Fruit fly (Drosophila melanogaster): ENCODE data around the gene Orct2.

Gene Orct2

DNA sequence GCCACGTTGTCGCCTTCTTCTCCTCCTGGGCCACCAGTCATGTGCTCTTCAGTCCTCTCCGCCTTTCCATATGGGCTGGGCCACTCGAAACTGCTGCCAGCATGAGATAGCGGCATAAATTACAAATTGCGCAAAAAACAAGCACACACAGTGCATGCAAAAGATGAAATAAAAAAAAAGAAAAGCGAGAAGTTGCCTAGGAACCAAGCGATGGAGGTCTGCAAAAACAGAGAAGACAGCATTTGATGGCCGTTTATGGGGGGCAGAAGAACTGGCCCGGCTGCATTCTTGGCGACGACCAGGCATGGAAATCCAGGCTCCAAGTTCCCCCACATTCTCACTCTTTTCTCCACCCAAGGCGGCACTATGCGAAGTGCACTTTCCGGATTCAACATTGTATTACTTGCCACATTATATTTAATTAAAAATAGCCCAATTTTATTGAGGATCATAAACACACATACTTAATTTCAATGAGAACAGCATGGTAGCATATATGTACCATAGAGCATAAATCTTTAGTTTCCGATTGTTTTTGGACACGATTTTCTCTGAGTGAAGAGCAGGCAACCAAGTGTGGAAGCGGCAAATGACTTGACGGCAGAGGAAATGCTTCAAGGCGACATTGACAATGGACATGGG, 11.3 kb upstream of the Orct2 start:
- TF ChIP-seq noc (tag; optimal IDR thresholded peaks at IDR 0.05) = no peak

DNA sequence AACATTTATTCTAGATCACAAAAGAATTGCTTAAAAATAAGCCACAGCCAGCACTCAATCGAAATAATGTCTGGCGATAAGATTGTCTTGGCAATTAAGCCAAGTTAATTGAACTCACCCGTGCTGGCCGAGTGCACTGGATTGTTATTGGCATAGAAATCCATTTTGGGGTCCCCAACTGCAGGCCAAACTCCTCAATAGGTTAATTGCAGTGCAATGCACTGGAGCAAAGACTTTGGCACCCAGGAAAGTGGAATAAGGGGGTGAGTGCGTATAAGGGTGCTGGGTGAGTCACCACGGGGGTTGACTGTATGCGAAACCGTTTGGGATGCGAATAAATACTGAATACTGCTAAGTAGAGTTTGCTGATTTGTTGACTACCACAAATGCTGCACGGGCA, 9.9 kb upstream of the Orct2 start:
- no peak for TF ChIP-seq noc (tag; optimal IDR thresholded peaks at IDR 0.05)

DNA sequence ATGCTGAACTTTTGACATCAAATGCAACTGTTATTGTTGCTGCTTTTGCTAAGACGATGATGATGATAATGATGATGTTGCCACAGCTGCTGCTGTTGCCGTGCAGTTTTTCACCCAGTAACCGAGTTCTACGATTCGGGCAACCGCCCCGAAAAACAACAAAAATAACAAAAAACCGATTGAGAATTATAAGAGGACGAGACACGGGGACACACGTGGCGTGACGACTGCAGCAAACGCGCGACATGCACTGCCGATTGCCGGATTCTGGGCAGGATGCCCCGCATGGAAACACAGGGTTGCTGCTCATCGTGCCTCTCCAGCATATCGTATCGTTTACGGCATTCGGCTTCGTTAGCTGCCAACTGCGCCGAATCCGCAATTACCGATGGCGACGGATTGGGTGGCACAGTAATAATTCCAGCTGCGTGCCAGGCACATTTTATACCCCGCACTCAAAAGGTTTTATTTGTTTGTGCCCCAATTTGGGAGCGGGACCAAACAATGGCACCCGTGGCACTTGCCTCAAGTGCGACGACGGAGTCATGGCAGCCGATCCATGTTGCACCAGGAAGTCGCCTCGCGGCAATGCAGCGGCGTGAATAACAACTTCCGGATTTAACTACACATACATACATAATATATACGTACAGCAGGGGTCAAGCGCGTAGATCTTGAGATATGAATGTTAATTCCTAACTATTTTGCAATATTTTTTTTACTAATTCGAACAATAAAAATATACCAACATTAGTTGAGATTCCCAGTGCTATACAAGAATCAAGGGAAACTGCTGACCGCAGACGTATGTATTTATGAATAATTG, 9.0 kb upstream of the Orct2 start:
- no peak for TF ChIP-seq noc (tag; optimal IDR thresholded peaks at IDR 0.05)

DNA sequence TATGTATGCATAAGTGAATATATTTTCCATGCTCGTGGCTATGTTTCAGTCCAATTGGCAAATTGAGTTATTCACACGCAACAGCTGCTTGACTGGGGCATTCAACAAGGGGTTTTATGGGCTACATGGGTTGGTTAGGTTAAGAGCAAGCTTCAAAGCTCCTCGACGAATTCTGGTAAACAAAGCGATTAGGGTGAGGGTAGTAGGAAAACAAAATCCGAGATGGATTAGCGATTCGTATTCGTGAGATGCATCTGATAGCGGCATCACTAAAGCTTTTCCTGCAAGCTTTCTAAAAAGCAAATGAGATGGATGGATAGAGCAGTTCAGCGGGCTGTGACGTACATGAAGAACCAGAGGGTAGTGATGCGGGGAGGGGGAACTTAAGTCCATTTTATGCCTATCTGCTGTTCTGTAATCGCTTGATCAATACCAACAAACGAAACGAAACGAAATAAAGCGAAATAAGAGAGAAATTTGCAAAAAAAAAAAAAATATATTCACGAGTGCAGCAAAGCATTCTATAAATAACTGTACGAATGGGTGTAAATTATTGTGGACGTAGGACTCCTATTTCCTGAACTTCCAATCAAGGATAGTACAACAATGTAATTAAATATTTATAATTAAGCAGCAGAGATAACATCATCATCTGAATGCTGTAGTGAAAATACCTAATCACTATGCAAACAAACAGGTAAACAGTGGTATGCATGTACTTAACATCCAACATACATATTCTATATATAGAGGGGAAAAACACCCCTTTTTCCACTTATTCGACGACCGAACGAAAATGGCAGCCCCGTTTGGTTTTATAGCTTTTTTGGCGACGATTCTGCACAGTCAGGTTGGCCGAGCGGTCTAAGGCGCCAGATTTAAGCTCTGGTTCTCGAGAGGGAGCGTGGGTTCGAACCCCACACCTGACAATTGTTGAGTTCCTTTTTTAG, 8.1 kb upstream of the Orct2 start:
- TF ChIP-seq noc (tag; optimal IDR thresholded peaks at IDR 0.05) = no peak

DNA sequence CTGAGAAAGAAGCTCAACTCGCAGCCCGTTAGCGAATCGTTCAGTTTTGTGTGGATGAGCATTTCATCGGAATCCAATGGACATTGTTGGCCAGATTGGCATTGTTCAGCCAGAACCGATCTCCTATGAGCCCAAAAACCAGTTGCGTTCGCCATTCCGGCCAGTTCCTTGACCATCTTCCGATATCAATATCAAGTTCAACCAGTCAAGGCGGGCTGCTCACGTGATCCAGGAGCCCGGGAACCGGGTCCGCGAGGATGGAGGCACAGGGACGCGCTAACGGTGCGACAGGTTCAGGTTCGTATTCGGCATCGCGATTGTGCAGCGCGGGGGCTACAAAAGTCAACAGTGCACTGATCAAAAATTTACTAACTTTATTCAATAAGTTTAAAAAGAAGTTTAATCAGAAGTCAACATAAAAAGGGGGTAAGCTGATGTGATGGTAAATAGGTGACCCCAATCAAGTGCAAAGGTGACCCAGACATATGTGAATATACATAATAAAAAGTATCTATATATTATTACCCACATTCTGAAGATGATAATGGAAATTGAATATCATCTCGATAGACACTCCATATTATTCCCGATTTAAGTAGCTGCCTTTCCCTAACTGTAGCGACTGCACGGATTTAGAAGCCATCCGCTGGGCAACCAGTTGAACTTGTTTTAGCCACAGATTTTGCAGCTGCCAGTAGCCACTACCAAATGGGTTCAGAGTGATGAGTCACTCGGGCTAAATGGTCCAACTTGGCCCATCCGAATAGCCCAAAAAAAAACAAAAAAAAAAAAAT, 5.8 kb upstream of the Orct2 start:
- no peak for TF ChIP-seq noc (tag; optimal IDR thresholded peaks at IDR 0.05)

DNA sequence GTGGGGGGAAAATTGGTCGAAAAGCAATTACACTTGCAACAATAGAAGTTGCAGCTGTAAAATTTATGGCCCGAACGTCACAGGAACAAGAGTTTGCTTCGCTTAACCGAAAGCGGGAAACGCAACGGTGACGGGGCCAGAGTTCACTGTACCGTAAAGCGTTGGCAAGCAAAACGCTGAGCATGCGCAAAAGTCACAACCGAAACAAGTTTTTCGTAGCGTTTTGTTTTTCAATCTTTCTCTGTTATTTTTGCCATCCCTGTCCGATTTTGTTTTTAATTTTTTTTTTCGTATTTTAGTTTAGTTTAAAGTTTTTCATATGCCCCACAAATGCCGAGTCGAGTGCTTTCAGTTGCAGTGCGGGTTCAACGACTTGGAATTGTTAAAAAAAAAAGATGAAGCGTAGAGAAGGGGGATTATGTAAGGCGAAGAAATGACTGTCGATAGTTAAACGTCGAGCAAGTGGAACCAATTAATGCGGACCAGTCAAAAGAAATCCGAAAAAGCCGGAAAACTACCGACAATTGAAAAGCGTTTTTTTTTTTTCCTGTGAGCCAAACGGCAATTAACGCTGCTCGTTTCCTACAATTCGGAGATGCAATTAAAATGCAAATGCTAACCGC, 5.1 kb upstream of the Orct2 start:
- TF ChIP-seq noc (tag; optimal IDR thresholded peaks at IDR 0.05) = no peak

DNA sequence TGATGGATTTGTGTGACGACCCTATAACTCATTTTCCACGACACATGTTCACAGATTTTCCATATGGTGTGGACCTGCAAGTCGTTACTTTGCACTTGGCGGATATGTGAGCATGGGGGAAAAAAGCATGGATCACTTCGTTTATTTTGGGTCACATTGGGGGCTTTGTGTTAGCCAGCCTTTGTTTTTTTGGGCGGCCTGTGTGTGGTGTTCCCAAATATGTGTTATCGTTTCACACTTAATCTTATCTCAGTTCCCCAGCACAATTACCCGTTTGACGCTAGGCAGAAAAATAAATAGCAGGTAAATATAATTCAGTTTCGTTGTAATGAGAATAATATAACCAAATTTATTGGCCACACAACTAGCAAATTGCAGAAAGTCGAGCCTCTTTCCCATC, 4.5 kb upstream of the Orct2 start:
- TF ChIP-seq noc (tag; optimal IDR thresholded peaks at IDR 0.05) = peak; percentile 10

DNA sequence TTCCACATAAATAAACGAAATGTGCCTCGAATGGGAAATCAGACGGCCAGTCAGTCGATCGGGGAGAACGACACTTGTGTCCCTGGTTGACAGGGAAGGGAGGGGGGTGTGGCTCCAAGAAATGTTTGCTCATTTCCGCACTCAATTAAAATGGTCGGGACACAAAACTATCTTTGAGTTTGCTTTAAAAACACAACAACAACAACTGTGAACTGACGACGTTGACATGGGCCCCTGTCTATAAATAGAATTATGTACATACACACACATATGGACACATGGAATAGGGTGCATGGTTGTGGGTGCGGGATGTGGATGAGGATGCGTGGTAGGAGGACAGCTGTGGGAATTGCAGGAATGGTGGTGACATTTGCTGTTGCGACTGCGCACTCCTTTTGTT, 2.8 kb upstream of the Orct2 start:
- TF ChIP-seq noc (tag; optimal IDR thresholded peaks at IDR 0.05) = no peak

DNA sequence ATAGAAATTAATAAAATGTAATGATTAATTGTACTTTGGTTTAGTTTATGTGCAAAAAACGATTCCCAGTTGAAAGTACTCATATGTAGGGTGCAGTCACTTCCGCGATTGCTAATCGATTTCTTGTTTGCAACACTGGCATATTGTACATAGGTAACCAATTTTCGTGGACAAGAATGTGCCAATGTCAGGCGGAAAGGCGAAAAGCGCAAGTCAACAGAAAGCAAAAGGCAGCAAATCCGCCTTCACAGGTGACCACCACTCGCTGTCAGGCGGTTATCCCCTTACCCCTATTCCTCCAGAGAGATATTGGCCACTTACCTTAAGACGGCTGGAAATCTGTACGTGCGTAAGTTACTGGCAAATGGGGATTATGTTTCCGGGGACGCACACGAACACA, 2.3 kb upstream of the Orct2 start:
- no peak for TF ChIP-seq noc (tag; optimal IDR thresholded peaks at IDR 0.05)

DNA sequence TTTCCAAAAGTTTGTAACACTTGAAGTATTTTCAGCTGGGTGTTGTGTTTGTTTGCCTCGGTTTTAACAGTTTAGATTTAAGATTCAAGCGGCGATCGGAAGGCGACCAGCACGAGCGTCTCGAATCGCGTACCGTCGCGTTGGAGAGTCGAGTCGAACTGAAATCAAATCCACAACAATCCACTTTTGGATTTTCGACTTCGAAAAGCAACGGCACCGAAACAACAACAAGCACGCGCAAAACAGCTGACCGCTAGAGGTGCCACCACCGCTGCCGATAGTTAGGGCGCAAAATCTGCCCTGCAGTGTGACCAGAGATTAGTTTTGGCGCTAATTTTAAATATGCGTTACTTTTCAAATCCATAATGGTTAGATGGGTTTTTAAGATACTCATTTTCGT, 1.8 kb upstream of the Orct2 start, which contains the start of gene jar:
Gene jar, minus strand, starts transcription at position 163 of the 400 bp plus-strand sequence.
- peak; percentile 39 for TF ChIP-seq noc (tag; optimal IDR thresholded peaks at IDR 0.05)

DNA sequence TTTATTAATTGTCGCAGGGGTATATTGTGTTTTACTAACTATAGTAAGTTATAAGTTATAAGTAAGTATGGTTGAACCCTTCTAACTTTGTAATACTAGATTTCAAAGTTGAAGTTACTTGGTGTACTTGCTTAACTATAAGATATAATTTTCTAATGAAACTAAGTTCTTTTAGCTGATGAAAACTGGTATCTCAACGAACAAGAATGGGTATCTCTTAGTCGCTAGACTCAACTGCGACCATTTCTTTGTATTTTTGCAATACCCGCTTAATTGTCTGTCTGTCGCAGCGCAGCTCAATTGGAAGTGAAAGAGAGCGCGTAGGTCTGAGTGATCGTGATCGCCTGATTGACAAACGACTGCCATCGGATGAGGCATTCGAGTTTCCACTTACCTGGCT, 597 bp upstream of the Orct2 start:
- TF ChIP-seq noc (tag; optimal IDR thresholded peaks at IDR 0.05) = no peak

DNA sequence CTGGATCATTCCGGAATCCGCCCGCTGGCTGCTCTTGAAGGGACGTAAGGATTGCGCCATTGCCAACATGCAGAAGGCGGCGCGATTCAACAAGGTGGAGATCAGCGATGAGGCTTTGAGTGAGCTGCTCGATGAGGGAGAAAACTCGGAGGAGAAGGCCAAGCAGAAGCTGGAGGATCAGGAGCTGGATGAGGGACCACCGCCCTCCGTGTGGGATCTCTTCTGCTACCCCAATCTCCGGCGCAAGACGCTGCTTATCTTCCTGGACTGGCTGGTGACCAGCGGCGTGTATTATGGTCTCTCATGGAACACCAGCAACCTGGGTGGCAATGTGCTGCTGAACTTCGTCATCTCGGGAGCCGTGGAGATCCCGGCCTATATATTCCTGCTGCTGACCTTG, 1.4 kb downstream of the Orct2 start:
- no peak for TF ChIP-seq noc (tag; optimal IDR thresholded peaks at IDR 0.05)

DNA sequence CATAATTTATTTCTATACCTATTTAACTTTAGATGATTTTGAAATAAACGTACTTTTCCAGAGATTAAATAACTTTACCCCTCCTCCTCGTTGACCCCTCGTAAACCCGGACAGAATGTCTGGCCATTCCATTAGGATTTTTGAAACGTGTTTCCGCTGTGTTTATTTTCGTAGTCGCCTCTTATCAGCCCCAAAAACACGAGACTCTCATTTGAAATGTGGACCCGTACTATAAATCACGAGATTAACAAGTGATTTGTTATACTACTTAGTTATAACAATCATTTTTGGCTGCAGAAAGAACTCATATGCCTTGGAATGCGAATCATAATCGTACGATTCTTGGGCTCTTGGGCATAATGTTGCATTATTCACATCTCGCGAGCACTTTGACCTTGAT, 2.6 kb downstream of the Orct2 start:
- no peak for TF ChIP-seq noc (tag; optimal IDR thresholded peaks at IDR 0.05)

DNA sequence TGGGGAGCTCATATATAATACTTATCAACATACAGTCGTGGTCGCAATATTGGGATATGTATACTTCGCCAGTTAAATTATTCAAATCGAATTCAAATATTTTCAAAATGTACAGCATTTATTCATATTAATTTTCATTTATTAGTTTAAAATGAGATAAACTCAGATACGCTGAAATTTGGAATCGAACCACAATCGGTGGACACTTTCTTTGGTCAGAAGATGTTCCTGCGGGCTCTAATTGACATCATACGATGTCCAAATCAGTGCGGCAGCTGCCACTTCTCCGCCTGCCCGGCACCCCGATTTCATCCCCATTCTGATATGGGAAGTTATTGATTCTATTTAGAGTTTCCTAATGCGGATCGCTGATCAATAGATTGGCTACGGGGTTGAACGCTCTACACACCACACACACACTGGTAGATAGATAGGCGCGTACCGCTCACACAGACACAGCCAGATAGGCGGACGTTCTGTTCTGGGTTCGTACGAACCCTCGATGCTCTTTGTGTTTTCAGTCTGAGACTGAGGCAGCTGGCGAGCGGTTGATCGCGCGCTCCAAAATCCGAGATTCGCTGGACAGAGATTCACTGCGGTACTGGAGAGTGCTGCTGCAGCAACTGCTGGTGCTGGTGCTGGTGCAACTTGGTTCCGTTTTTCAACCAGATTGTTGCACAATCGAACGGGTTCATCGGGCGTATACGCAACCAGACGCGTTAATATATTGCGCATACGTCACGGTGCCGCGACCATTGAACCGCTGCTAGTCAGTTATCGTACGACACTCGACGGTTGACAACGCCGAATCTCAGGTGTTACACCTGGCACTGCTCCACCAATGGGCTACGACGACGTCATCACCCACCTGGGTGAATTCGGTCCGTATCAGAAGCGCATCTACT, 3.5 kb downstream of the Orct2 start, which contains the start of gene Orct:
Gene Orct, plus strand, starts transcription at position 157 of the 905 bp plus-strand sequence.
- TF ChIP-seq noc (tag; optimal IDR thresholded peaks at IDR 0.05) = peak; percentile 96

Data from whole organism, larva.